Worm (Caenorhabditis elegans): ENCODE measurements around the gene gta-1.

DNA sequence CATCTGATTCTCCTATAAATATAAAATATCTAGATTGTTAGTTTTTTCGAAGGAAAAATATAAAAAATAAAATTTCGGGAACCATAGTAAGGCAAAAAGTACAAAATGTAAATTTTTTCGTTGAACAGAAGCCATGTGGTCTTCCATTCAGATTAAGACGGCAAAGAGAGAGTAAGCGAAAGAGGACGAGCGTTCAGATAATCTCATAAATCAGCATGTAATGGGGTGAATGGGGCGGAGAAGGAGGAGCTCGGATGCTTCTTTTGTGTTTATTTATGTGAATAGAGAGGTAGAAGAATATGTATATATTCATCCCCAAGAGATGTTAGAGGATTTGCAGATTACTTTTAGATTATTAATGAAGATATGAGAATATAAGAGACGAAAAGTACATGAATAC is 6.1 kb upstream of the gta-1 start, which contains the start of gene pxf-1:
- TF ChIP-seq ceh-18 (tag; optimal IDR thresholded peaks at IDR 0.05): no peak
- no peak for TF ChIP-seq K02D7.2 (tag; optimal IDR thresholded peaks at IDR 0.05)
- TF ChIP-seq ceh-9 (tag; optimal IDR thresholded peaks at IDR 0.05): no peak
- no peak for TF ChIP-seq ama-1 (optimal IDR thresholded peaks at IDR 0.05)
- no peak for TF ChIP-seq ets-4 (tag; optimal IDR thresholded peaks at IDR 0.05)
- TF ChIP-seq nhr-11 (tag; optimal IDR thresholded peaks at IDR 0.05): no peak

Data from whole organism, late embryonic.